Worm (Caenorhabditis elegans): ENCODE measurements around the gene ceh-99.
"Not testable (repeated sequence)": the region's sequence is repeated elsewhere in the genome, so short reads cannot be mapped to it uniquely, and the experiment has no call there.

The ceh-99 gene

DNA sequence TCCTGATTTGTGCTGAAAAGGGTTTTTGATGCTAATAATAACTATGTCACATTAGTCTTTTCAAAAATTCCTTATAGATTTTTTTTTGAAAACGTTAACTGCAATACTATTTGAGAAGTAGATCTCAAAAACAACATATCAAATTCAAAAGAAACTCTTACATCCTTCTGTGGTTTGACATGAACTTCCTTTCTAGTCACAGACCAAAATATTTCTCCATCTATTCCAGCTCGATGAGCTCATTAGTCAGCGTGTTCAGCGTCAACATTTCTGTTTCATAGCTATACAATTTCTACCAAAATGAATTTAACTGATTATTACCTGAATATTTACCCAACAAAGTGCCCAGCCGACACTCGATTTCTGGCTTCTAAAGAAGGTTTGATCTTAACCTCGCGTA, 11.1 kb upstream of the ceh-99 start, which contains the start of gene srh-67:
srh-67 (plus strand) TSS at position 301 of the 400 bp plus-strand sequence.
- TF ChIP-seq unc-62 (GFP tag; optimal IDR thresholded peaks at IDR 0.05) = no peak

DNA sequence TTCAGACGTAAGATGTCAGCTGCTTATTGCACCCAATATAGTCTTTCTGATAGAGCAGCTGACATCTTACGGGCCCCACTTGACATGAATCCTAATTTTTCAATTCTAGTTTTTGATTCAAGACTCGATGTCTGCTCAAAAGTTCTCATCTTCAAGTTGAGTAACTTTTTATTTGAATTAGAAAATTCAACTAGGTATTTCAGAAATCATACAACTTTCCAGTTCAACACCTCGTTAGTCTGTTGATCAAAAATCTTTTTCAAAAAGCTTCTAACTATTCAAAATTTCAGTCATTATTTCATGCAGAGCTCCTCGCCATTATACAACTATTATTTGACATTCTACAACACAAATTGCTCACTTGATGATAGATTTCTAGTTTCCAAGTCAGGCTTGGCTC, 7.9 kb upstream of the ceh-99 start, which contains the start of gene srh-73:
srh-73 (plus strand) TSS at position 301 of the 400 bp plus-strand sequence.
- no peak for TF ChIP-seq unc-62 (GFP tag; optimal IDR thresholded peaks at IDR 0.05)

DNA sequence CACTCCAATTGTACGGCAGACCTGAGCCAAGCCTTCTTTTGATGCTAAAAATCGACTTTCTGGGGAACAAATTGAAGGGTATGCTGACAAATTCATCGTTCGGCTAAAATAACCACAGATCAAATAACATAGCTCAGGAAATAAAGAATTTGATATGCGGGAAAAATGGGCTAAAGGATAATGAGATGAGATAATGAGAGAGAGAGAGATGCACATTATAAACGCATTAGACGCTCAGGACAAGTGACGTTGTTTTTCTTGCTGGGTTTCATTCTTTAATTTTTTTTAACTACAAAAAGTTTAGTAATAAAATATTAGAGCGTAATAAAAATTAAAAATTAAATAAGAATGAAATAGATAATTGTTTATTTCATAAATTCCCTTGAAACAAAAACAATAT, 5.2 kb upstream of the ceh-99 start, which contains the start of gene srh-69:
srh-69 (minus strand) TSS at position 101 of the 400 bp plus-strand sequence.
- TF ChIP-seq unc-62 (GFP tag; optimal IDR thresholded peaks at IDR 0.05) = no peak

DNA sequence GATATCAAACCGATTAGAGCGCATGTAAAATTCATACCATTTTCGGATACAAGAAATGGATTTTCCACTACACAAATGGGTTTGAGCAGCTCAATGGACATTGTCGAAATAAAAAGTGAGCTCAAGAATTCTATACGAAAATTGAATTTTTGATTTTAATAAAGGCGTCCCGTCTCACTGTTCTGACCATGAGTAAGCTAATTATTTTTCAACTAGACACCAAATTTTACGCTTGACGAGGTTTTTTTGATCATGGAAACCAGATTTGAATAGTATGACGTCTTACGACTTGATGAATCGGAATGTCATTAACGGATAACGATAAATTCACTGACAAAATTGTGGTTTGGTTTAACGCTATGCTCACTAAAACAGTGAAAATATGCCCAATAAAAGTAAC, 3.5 kb upstream of the ceh-99 start, which contains the start of gene srh-61:
srh-61 (minus strand) TSS at position 101 of the 400 bp plus-strand sequence.
- no peak for TF ChIP-seq unc-62 (GFP tag; optimal IDR thresholded peaks at IDR 0.05)

DNA sequence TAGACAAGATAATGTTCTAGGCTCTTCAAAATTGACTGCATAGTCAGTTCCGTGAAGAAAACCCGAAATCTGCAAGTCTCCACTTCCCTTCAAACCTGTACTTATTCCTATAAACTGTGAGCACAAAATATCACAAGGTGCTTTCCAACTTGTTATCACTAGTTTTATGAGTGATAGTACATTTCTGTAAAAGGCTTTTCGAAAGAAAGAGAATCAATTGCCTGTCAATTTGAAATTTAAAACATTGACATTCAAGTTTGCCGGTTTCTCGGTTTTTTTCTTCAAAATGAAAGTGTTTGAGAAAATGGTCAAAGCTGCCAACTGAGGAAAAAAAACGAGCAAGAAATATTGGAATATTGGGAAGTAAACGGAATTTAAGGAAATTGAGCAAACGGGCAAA, 1.8 kb upstream of the ceh-99 start:
- TF ChIP-seq unc-62 (GFP tag; optimal IDR thresholded peaks at IDR 0.05) = no peak

DNA sequence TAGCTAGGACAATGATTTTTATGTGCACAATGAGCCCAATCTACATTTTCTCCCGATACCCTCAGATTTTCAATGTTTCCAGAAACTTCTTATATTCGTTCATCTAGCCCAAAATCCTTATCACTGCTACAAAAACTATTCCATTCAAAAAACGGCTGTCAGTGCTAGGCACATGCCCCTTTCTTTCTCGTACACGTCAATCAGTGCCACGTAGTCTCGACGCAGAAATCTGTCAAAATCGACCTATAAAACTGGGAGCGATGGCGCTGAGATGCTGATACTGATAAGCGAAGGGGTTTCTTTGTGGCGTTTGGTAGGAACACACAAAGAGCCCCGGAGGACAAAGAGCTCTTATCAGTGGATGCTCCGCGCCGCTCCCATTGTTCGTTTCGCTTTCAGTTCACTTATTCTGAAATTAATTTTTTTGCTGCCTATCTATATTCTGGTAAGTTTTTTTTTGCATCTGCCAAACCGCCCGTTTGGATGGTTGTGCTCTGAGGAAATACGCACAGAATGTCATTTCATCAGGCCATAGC, 904 bp upstream of the ceh-99 start, which contains the start of gene srh-70:
srh-70 (minus strand) TSS at position 51 of the 536 bp plus-strand sequence.
- TF ChIP-seq unc-62 (GFP tag; optimal IDR thresholded peaks at IDR 0.05) = no peak

DNA sequence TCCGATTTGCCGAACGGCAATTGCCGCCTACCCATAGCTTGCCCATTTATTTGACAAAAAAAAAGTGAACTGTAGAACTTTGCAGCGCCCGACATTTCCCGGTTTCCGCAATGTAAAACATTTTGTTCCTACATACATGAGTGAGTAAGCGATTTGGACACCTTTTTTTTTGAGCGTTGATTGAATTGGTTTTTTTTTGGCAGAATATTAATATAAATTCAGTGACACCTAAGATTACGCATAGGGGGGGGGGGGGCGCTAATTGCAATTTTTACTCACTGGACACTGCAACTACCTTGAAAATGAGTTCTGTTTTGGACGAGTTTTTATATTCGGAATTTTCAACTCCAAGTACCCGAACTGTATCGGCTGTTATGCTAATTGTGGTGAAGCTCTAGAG, 5.7 kb downstream of the ceh-99 start, which contains the start of gene srx-118:
srx-118 (plus strand) TSS at position 301 of the 400 bp plus-strand sequence.
- no peak for TF ChIP-seq unc-62 (GFP tag; optimal IDR thresholded peaks at IDR 0.05)

DNA sequence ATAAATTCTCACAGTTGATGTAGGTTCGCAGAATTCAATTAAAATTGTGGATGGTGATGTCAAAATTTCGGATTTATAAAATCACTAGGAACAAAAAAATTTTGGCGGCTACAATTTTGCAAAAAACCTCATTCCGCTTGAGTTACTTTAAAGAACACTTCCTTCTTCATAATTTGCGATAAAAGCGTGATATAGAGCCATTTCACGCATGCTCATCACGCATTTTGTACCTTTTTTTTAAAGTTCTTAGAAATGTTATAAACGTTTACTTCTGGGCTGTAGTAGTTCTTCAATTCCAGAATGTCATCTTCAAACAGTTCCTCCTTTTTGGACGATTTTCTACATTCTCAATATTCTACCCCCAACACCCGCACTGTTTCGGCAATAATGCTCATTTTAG, 8.2 kb downstream of the ceh-99 start, which contains the start of gene srx-119:
srx-119 (plus strand) TSS at position 301 of the 400 bp plus-strand sequence.
- TF ChIP-seq unc-62 (GFP tag; optimal IDR thresholded peaks at IDR 0.05) = no peak

DNA sequence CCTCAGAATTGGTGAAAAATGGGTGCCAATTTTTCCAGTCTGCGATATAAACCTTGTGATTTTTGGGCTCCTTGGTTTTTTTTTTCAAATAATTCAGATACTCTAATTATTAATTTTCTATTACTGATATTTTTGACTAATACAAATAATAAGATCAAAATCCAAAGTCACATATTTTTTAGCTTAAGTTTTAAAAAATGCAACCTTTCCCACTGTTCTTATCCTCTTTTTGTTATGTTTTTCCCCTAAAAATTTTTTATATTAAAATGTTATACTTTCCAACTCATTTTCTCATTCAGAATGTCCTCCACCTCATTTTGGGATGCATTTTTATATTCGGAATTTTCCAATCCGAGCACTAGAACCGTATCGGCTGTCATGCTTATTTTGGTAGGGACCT, 11.2 kb downstream of the ceh-99 start, which contains the start of gene srx-120:
srx-120 (plus strand) TSS at position 301 of the 400 bp plus-strand sequence.
- no peak for TF ChIP-seq unc-62 (GFP tag; optimal IDR thresholded peaks at IDR 0.05)

DNA sequence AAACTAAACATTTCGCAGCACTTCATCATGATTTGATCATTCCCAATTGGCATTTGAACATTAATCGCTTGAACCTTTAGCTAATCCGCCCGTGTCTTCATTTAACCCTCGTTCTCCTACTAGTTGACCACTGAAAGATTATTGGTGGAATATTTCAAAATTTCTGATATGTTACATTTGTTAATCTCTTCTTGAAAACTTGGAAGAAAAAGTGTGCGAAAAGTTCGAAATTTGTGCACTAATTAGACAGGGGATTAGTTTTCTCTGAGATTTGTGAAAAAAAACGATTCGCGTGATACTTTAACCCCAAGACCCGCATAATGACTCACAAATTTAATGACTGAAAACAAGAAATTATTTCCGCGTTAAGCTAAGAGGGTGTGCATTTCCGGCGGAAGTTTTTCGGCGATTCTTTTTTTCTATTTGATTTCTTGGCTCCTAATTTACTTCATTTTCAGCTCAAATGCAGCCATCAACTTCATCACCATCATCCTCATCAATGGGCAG, 15.6 kb downstream of the ceh-99 start, which contains the start of gene nimk-1:
nimk-1 (plus strand) TSS at position 457 of the 507 bp plus-strand sequence.
- TF ChIP-seq unc-62 (GFP tag; optimal IDR thresholded peaks at IDR 0.05) = no peak

DNA sequence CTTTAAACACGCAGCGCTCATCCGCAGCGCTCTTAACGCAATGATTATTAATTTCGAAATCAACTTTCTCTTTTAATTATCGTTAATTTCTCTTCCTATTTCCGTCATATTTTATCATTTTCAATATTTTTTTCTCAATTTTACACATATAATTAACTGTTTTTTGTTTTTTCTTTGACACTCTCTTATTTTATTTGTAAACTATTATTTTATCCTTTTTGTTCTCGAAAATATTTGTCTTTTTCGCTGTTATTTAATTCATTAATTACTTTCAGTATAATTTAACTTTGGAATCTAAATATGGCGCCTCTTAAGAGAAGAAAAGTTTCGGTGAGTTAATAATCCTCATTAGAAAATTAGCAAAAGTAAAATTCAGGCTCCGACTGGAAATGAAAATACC, 16.4 kb downstream of the ceh-99 start, which contains the start of gene F49C5.3:
F49C5.3 (plus strand) TSS at position 301 of the 400 bp plus-strand sequence.
- TF ChIP-seq unc-62 (GFP tag; optimal IDR thresholded peaks at IDR 0.05) = not testable (repeated sequence)

DNA sequence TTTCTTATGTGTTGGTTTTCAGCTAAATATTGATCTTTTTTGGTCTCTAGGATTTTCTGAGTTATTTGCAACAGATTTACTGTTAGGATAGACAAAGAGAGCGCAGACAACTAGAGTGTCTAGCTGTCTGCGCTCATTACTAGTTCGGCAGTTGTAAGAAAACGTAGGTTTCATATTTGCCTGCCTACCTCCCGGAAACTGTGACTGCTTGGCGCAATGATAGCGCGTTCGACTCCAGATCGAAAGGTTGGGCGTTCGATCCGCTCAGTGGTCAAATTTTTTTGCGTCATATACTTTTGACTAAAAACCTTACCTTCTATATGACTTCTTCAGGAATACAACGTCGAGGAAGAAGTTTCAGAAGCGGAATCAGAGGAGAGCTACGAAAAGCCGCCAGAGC, 19.6 kb downstream of the ceh-99 start:
- TF ChIP-seq unc-62 (GFP tag; optimal IDR thresholded peaks at IDR 0.05) = no peak

DNA sequence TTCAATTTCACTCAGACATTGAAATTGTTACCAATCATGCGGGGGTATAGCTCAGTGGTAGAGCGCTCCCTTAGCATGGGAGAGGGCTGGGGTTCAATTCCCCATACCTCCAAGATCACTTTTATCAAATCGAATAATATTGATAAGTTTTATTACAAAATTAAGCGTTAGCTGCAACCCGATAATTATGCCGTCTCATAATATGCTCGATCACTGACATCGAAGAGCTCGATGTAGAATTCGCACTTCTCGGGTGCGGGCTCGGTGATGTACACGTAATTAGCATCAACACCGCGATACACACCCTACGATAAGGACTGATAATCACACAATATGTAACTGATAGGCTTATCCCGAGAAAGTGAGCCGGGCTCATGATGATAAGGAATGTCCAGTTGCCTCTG, 22.8 kb downstream of the ceh-99 start:
- TF ChIP-seq unc-62 (GFP tag; optimal IDR thresholded peaks at IDR 0.05) = no peak

DNA sequence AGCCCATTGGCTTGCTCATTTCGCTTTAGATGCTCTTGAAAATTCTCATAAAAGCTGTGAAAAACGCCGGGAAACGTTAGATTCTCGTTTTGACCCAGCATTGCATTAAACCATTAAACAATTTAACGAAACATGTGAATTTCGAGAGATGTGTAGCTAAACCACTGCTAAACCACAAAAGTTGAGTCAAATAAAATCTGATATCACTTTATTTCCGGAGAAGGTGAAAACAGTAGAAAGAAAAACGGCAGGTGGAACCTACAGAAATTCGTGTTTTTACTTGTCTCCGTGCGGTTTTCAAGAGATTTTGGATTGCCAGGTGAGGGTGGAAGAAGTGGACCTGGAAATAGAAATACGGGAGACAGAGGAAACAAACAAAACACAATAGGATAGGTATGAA, 24.8 kb downstream of the ceh-99 start, which contains the start of gene F49C5.9:
F49C5.9 (minus strand) TSS at position 101 of the 400 bp plus-strand sequence.
- no peak for TF ChIP-seq unc-62 (GFP tag; optimal IDR thresholded peaks at IDR 0.05)

DNA sequence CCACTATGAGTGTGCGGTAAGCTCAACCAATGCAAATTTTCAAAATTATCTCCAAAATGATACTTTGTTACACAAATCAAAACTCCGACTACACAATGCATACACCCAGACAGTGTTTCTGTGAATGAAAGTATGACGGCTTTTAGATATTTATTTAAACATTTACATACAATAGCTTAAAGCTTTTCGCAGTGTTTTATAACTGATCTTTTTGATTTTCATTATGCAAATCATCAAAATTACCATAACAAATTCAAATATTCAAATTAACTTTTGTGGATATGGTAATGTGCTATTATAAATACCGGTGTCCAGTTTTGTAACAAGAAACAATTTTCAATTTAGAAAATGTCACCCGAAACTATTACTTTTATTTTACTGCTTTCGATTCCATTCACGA, 26.6 kb downstream of the ceh-99 start, which contains the start of the genes F49C5.5 and F49C5.10:
F49C5.5 (minus strand) TSS at position 101 of the 400 bp plus-strand sequence.
F49C5.10 (plus strand) TSS at position 344 of the 400 bp plus-strand sequence.
- no peak for TF ChIP-seq unc-62 (GFP tag; optimal IDR thresholded peaks at IDR 0.05)

DNA sequence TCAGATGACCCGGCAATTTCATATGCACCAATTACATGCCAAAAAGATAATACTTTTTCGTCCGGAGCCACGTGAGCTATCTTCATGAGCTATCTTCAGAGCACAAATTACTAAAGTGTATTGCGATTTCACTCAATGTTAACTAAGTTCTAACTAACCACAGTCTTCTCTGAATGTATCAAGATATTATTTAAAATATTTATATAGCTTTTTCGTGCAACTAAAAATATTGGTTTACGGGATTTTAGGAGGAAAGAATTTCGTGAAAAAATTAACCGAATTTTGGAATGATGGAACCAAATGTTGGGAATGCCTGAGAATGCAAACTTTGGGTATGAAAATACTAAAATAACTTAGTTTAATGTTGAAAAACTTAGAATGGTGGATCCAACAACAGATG, 27.8 kb downstream of the ceh-99 start, which contains the start of gene F49C5.16:
F49C5.16 (plus strand) TSS at position 301 of the 400 bp plus-strand sequence.
- TF ChIP-seq unc-62 (GFP tag; optimal IDR thresholded peaks at IDR 0.05) = no peak

DNA sequence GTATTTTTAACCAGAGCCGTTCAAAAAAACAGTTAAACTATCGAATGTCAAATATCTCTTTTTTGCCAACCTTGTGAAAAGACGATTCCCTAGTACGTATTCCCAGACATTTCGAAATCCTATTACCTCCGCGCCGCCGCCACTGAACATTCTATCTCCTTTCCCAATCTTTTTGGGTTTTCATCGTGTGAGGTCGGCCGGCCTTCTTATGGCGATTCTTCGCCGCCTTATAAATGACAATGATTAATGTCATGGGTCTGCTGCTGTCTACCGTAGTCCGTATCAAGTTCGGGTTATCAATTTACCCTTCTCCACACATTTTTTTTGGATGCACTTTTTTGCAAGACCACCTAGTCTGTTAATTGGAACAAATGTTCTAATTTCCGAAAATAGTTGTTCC, 29.8 kb downstream of the ceh-99 start:
- no peak for TF ChIP-seq unc-62 (GFP tag; optimal IDR thresholded peaks at IDR 0.05)
